Fruit fly (Drosophila melanogaster): Measurements from ENCODE around the gene CG7271.
A peak's percentile ranks its signal among the peaks of the same experiment; 100 is the strongest.

Gene CG7271

DNA sequence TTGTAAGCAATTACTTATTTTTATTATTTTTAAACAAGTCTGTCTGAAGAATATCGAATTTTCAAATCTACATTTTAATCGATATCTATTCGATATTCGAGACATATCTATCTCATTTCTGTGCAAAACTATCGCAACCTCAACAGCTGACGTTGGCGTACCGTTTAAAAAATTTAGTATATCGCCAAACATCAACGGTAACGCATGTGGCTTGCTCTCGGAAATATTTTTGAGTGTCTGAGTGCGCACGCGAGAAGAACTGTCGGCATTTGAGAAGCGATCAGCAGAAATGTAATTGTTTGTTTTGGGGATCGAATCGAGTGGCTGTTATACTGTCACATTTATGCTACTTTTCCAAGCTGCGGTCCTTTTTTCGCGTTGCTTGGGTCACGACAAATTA is 37.2 kb downstream of the CG7271 start, which contains the start of gene MYPT-75D (continued):
- no peak for TF ChIP-seq CG6808 (GFP tag; optimal IDR thresholded peaks at IDR 0.05)
- no peak for TF ChIP-seq svp (GFP tag)
- no peak for TF ChIP-seq CG34406 (GFP tag; optimal IDR thresholded peaks at IDR 0.05)
- TF ChIP-seq CG16779 (tag; optimal IDR thresholded peaks at IDR 0.05), result no peak
- TF ChIP-seq vri (GFP tag; optimal IDR thresholded peaks at IDR 0.05), result peak; percentile 31
- TF ChIP-seq Met (GFP tag; optimal IDR thresholded peaks at IDR 0.05), result no peak
- TF ChIP-seq topi (GFP tag; optimal IDR thresholded peaks at IDR 0.05), result no peak
- TF ChIP-seq net (GFP tag; optimal IDR thresholded peaks at IDR 0.05), result no peak
- peak in 1 of 2 experiments; percentile 14 for TF ChIP-seq ss (GFP tag; optimal IDR thresholded peaks at IDR 0.05)
- no peak for TF ChIP-seq Ets21C (GFP tag; optimal IDR thresholded peaks at IDR 0.05)
- no peak for TF ChIP-seq Gug (GFP tag; IDR thresholded peaks at IDR 0.05)
- no peak for TF ChIP-seq CG10631 (GFP tag; optimal IDR thresholded peaks at IDR 0.05)
- TF ChIP-seq esn (GFP tag; optimal IDR thresholded peaks at IDR 0.05), result no peak
- peak; percentile 54 for TF ChIP-seq Sox14 (GFP tag; optimal IDR thresholded peaks at IDR 0.05)
- TF ChIP-seq achi (GFP tag; optimal IDR thresholded peaks at IDR 0.05), result no peak
- no peak for TF ChIP-seq Hr4 (GFP tag; optimal IDR thresholded peaks at IDR 0.05)
- TF ChIP-seq fkh (GFP tag; optimal IDR thresholded peaks at IDR 0.05), result peak; percentile 70
- peak; percentile 6 for TF ChIP-seq Sox102F (GFP tag; optimal IDR thresholded peaks at IDR 0.05)
- TF ChIP-seq CG32006 (GFP tag; optimal IDR thresholded peaks at IDR 0.05), result no peak
- TF ChIP-seq pdm3 (GFP tag; optimal IDR thresholded peaks at IDR 0.05), result no peak
- peak; percentile 0 for TF ChIP-seq CG6792 (GFP tag; optimal IDR thresholded peaks at IDR 0.05)
- TF ChIP-seq CG6163 (GFP tag; IDR thresholded peaks at IDR 0.05), result no peak; the same call in 2 of the 3 replicates
- no peak for TF ChIP-seq CG15336 (GFP tag; IDR thresholded peaks at IDR 0.05)
- TF ChIP-seq eg (GFP tag; IDR thresholded peaks at IDR 0.05), result no peak
- TF ChIP-seq CG3919 (GFP tag; optimal IDR thresholded peaks at IDR 0.05), result peak; percentile 18
- no peak for TF ChIP-seq CG9139 (GFP tag; optimal IDR thresholded peaks at IDR 0.05)
- no peak for TF ChIP-seq fd85E (GFP tag; optimal IDR thresholded peaks at IDR 0.05)

DNA sequence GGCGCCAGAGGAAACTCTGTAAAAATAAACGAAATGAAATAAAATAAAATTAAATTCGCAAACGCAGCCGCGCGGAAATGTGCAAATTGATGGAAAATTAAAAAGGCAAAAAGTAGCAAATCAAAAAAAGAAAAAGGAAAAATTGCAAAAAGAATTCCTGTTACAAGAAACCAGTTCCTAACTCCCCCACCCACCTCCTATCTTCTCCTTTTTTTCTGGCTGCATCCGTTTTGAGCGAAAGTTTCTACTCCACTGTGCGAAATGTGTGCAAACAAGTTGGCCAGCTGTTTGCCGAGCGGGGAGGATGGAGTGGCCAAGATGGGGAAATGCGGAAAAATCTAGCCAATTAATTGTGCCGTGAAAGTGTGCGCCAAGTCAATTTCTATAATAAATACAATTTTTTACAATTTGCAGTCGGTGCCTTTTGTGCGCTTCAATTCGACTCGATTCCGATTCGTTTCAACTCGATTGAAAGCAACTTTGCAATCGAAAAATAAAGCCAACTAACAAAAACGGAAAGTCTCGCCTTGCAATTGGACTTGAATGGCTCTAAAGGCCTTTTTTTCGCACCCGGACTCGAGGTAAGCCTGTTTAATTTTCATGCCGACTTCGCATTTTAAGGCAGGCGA is 38.0 kb downstream of the CG7271 start:
- TF ChIP-seq CG11762 (GFP tag; optimal IDR thresholded peaks at IDR 0.05; ENCODE audit: insufficient read depth) (no peak), salr (GFP tag; optimal IDR thresholded peaks at IDR 0.05) (no peak), ss (GFP tag; optimal IDR thresholded peaks at IDR 0.05) (no peak), CG32006 (GFP tag; optimal IDR thresholded peaks at IDR 0.05) (peak; percentile 61), CG8119 (GFP tag; IDR thresholded peaks at IDR 0.05) (peak; percentile 58; the same call in 2 of the 3 replicates), Gug (GFP tag; IDR thresholded peaks at IDR 0.05) (no peak), CG7368 (GFP tag; optimal IDR thresholded peaks at IDR 0.05) (no peak), achi (GFP tag; optimal IDR thresholded peaks at IDR 0.05) (peak; percentile 7), CG15336 (GFP tag; IDR thresholded peaks at IDR 0.05) (peak; percentile 40), OdsH (GFP tag; optimal IDR thresholded peaks at IDR 0.05) (no peak), acj6 (GFP tag; optimal IDR thresholded peaks at IDR 0.05) (peak; percentile 3), Hr39 (GFP tag; optimal IDR thresholded peaks at IDR 0.05) (no peak), dsx (GFP tag; optimal IDR thresholded peaks at IDR 0.05; ENCODE audit: poor library complexity, severe bottlenecking) (no peak), CG16779 (tag; optimal IDR thresholded peaks at IDR 0.05) (no peak), Eip78C (GFP tag) (peak; percentile 41), Eip75B (GFP tag; optimal IDR thresholded peaks at IDR 0.05) (peak; percentile 7), CG6792 (GFP tag; optimal IDR thresholded peaks at IDR 0.05) (no peak), Ets96B (tag; optimal IDR thresholded peaks at IDR 0.05) (no peak), topi (GFP tag; optimal IDR thresholded peaks at IDR 0.05) (no peak), cyc (GFP tag; optimal IDR thresholded peaks at IDR 0.05) (no peak), Eip93F (GFP tag; optimal IDR thresholded peaks at IDR 0.05) (no peak), Sox15 (GFP tag; optimal IDR thresholded peaks at IDR 0.05) (no peak), lz (GFP tag; optimal IDR thresholded peaks at IDR 0.05) (no peak), fd85E (GFP tag; optimal IDR thresholded peaks at IDR 0.05) (no peak), Lpt (GFP tag; optimal IDR thresholded peaks at IDR 0.05) (peak; percentile 24), CG34406 (GFP tag; optimal IDR thresholded peaks at IDR 0.05) (peak; percentile 20), Hr38 (GFP tag; optimal IDR thresholded peaks at IDR 0.05) (no peak), CG6163 (GFP tag; IDR thresholded peaks at IDR 0.05) (peak; percentile 43; the same call in 2 of the 3 replicates), dac (GFP tag; optimal IDR thresholded peaks at IDR 0.05) (no peak), Sox102F (GFP tag; optimal IDR thresholded peaks at IDR 0.05) (peak; percentile 18), spab (GFP tag; optimal IDR thresholded peaks at IDR 0.05) (no peak), Blimp-1 (GFP tag; optimal IDR thresholded peaks at IDR 0.05) (peak; percentile 74), CG6808 (GFP tag; optimal IDR thresholded peaks at IDR 0.05) (no peak), Met (GFP tag; optimal IDR thresholded peaks at IDR 0.05) (peak; percentile 47), Hr4 (GFP tag; optimal IDR thresholded peaks at IDR 0.05) (peak; percentile 17), Ets21C (GFP tag; optimal IDR thresholded peaks at IDR 0.05) (no peak), CG4318 (GFP tag; optimal IDR thresholded peaks at IDR 0.05) (no peak)
